Worm (Caenorhabditis elegans) whole organism, L4 larva: ENCODE measurements around the gene C05G5.3.

Experiments
- aly-2 ChIP-seq: sonication (generic microtip); optimal IDR thresholded peaks from 2 replicates; lab custom pipeline; 2018; ENCODE audit warnings: missing biosample characterization, missing genetic modification characterization
- fos-1 ChIP-seq: fragments of 150-350 bp; optimal IDR thresholded peaks from 2 replicates; lab custom pipeline; 2014; ENCODE audit warnings: missing biosample characterization, missing genetic modification characterization
- hlh-11 ChIP-seq: fragments of 200-800 bp; sonication (Bioruptor generic); optimal IDR thresholded peaks from 2 replicates; lab custom pipeline; 2018; ENCODE audit warnings: mild to moderate bottlenecking, missing genetic modification characterization, missing compliant biosample characterization
- mep-1 ChIP-seq: fragments of 150-350 bp; sonication (generic microtip); optimal IDR thresholded peaks from 3 replicates; lab custom pipeline; 2014; ENCODE audit warnings: missing biosample characterization, missing genetic modification characterization
- zip-2 ChIP-seq: fragments of 150-350 bp; optimal IDR thresholded peaks from 2 replicates; lab custom pipeline; 2014; ENCODE audit warnings: missing biosample characterization, missing genetic modification characterization
- ztf-11 ChIP-seq: fragments of 150-350 bp; optimal IDR thresholded peaks from 2 replicates; lab custom pipeline; 2014; ENCODE audit warnings: missing biosample characterization, missing genetic modification characterization

- TF ChIP-seq ztf-11 = no peak
- TF ChIP-seq aly-2 (tag; lab: Kevin White, UChicago) = no peak
- no peak for TF ChIP-seq hlh-11
- no peak for TF ChIP-seq fos-1
- TF ChIP-seq mep-1 = no peak
- TF ChIP-seq zip-2 = no peak
Measured at ce11 chrX:14759549-14759948, 7.7 kb upstream of the C05G5.3 start.
